Worm (Caenorhabditis elegans): ENCODE measurements around the gene acl-7.

The acl-7 gene

DNA sequence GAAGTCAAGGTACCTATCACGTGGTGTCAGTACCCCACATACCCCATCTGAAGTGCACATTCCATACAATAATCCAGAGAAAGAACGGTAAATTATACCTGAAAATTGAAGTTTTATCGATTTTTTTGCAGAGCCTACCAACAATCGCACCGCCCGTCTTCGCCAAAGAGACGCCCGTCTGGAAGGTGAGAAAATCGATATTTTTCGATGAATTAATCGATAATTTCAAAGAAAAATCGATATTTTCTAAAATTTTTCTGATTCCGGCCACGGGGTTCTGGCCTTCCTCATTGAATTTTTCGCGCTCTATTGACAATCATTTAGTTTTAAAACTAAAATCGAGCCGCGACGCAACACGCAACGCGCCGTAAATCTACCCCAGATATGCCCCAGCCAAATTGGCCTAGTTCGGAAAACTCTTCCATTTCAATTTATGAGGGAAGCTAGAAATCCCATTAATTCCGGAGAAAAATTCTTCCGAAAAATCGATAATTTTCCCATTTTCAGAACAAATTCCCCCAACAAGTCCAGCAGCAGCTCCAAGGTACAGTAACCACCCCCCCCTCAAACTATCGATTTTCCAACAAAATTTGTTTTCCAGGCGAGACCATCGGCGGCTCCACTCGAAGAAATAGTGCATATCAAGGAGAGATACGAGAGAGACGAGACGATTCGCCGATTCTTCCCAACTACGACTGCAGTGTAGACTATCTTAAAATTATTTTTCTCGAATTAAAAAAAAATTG lies 49.6 kb downstream of the acl-7 start:
- no peak for TF ChIP-seq lin-35 (GFP tag; optimal IDR thresholded peaks at IDR 0.05)
- no peak for TF ChIP-seq attf-3 (GFP tag; conservative IDR thresholded peaks at IDR 0.05)
- no peak for TF ChIP-seq ztf-25 (GFP tag; IDR thresholded peaks at IDR 0.05)
- peak; percentile 27; the same call in 1 of the 2 replicates for TF ChIP-seq mcd-1 (GFP tag; IDR thresholded peaks at IDR 0.05)
- no peak for TF ChIP-seq K11D2.4 (GFP tag; IDR thresholded peaks at IDR 0.05)
- no peak for TF ChIP-seq xnd-1 (tag; optimal IDR thresholded peaks at IDR 0.05)
- TF ChIP-seq snpc-3.4 (tag; optimal IDR thresholded peaks at IDR 0.05) = peak; percentile 6
- TF ChIP-seq lin-40 (tag; optimal IDR thresholded peaks at IDR 0.05) = no peak
- peak; percentile 14 for TF ChIP-seq lsl-1 (GFP tag; optimal IDR thresholded peaks at IDR 0.05)
- TF ChIP-seq attf-6 (GFP tag; IDR thresholded peaks at IDR 0.05) = 0 out of 2 replicates have a peak, but pooled peaks have one; percentile 16
- TF ChIP-seq pbrm-1 (GFP tag; IDR thresholded peaks at IDR 0.05) = no peak
- TF ChIP-seq F49E8.2 (tag; optimal IDR thresholded peaks at IDR 0.05; ENCODE audit: insufficient read depth) = peak; percentile 9
- no peak for TF ChIP-seq hsf-1 (GFP tag; IDR thresholded peaks at IDR 0.05)
- peak; percentile 25 for TF ChIP-seq nhr-27 (tag; optimal IDR thresholded peaks at IDR 0.05)
- TF ChIP-seq hmg-1.2 (GFP tag; IDR thresholded peaks at IDR 0.05) = 0 out of 2 replicates have a peak, but pooled peaks have one; percentile 11
- no peak for TF ChIP-seq ceh-58 (GFP tag; IDR thresholded peaks at IDR 0.05)
- no peak for TF ChIP-seq C06A6.2 (GFP tag; conservative IDR thresholded peaks at IDR 0.05)
- TF ChIP-seq B0336.3 (GFP tag; IDR thresholded peaks at IDR 0.05) = peak; percentile 59; the same call in 1 of the 2 replicates
- no peak for TF ChIP-seq B0035.1 (tag; optimal IDR thresholded peaks at IDR 0.05)
- no peak for TF ChIP-seq tlf-1 (GFP tag; optimal IDR thresholded peaks at IDR 0.05)
- TF ChIP-seq madf-6 (GFP tag; IDR thresholded peaks at IDR 0.05) = peak; percentile 50
- TF ChIP-seq ztf-3 (GFP tag; optimal IDR thresholded peaks at IDR 0.05) = no peak
- peak; percentile 63 for TF ChIP-seq ekl-4 (GFP tag; IDR thresholded peaks at IDR 0.05)
- TF ChIP-seq T07F8.4 (tag; optimal IDR thresholded peaks at IDR 0.05) = no peak

DNA sequence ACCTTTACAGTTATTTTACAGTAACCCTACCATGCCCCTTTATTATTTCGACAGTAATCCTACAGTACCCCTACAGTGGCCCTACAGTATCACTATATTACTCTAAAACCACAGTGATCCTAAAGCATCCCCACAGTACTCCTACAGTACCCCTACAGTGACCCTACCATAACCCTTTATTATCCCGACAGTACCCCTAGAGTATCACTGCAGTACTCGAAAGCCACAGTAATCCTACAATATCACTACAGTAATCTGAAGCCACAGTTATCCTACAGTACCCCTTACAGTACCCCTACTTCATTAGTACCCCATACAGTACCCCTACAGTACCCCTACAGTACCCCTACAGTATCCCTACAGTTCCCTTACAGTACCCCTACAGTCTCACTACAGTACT lies 51.8 kb downstream of the acl-7 start:
- TF ChIP-seq B0019.2 (GFP tag; conservative IDR thresholded peaks at IDR 0.05) (0 out of 2 replicates have a peak, but pooled peaks have one; percentile 18), ztf-26 (tag; optimal IDR thresholded peaks at IDR 0.05) (no peak)
